Worm (Caenorhabditis elegans) whole organism, L2 larva: Measurements from ENCODE around the gene R144.11.

Source experiments
- R02D3.7 ChIP-seq: fragments of 150-350 bp; optimal IDR thresholded peaks from 2 replicates; lab custom pipeline; 2014; ENCODE audit warnings: missing biosample characterization, missing genetic modification characterization
- lsy-2 ChIP-seq, 2 experiments: fragments of 150-350 bp in 1 of 2; sonication (generic microtip) in 1 of 2; optimal IDR thresholded peaks; 2 replicates each; lab custom pipeline; 2014 to 2017; ENCODE audit warnings: missing biosample characterization in 2 of 2, missing genetic modification characterization in 2 of 2
- nhr-12 ChIP-seq: fragments of 150-350 bp; optimal IDR thresholded peaks from 2 replicates; lab custom pipeline; 2014; ENCODE audit warnings: missing biosample characterization, missing genetic modification characterization
- nhr-6 ChIP-seq: fragments of 150-350 bp; optimal IDR thresholded peaks from 2 replicates; lab custom pipeline; 2014; ENCODE audit warnings: missing biosample characterization, missing genetic modification characterization
- nhr-77 ChIP-seq: fragments of 150-350 bp; optimal IDR thresholded peaks from 2 replicates; lab custom pipeline; 2014; ENCODE audit warnings: missing biosample characterization, missing genetic modification characterization
- peb-1 ChIP-seq: fragments of 150-350 bp; optimal IDR thresholded peaks from 2 replicates; lab custom pipeline; 2014; ENCODE audit warnings: missing biosample characterization, missing genetic modification characterization
- skn-1 ChIP-seq: sonication (generic microtip); optimal IDR thresholded peaks from 2 replicates; lab custom pipeline; 2017; ENCODE audit warnings: missing biosample characterization, missing genetic modification characterization
- snpc-4 ChIP-seq: fragments of 150-350 bp; optimal IDR thresholded peaks from 2 replicates; lab custom pipeline; 2014; ENCODE audit warnings: missing biosample characterization, missing genetic modification characterization
- unc-62 ChIP-seq: fragments of 150-350 bp; optimal IDR thresholded peaks from 2 replicates; lab custom pipeline; 2014; ENCODE audit warnings: missing biosample characterization, missing genetic modification reagents, missing genetic modification characterization
- ztf-11 ChIP-seq: sonication (generic microtip); optimal IDR thresholded peaks from 2 replicates; lab custom pipeline; 2017; ENCODE audit warnings: missing biosample characterization, missing genetic modification characterization
- ztf-4 ChIP-seq: fragments of 150-350 bp; optimal IDR thresholded peaks from 2 replicates; lab custom pipeline; 2014; ENCODE audit warnings: missing biosample characterization, missing genetic modification characterization

- TF ChIP-seq nhr-12 (tag; lab: Kevin White, UChicago), result no peak
- TF ChIP-seq R02D3.7 (tag; lab: Kevin White, UChicago), result no peak
- no peak for TF ChIP-seq nhr-6
- TF ChIP-seq snpc-4 (tag; lab: Kevin White, UChicago), result no peak
- no peak for TF ChIP-seq unc-62 (GFP tag; lab: Kevin White, UChicago)
- no peak for TF ChIP-seq peb-1 (tag; lab: Kevin White, UChicago)
- no peak for TF ChIP-seq lsy-2 (tag; optimal IDR thresholded peaks at IDR 0.05; lab: Kevin White, UChicago)
- no peak for TF ChIP-seq ztf-4
- TF ChIP-seq ztf-11 (tag; lab: Kevin White, UChicago), result no peak
- TF ChIP-seq skn-1 (tag; lab: Kevin White, UChicago), result no peak
- TF ChIP-seq nhr-77 (tag; lab: Kevin White, UChicago), result no peak
Measured at ce11 chrIII:5027219-5027618, 18.6 kb upstream of the R144.11 start.
